Fruit fly (Drosophila melanogaster) whole organism, embryonic: Measurements from ENCODE around the gene CG9616.

ENCODE experiments used
- Asciz ChIP-seq: fragments of 200-800 bp; sonication (Bioruptor generic); optimal IDR thresholded peaks from 2 replicates; lab custom pipeline; 2017; ENCODE audit warnings: missing biosample characterization, mild to moderate bottlenecking, missing genetic modification characterization, missing genetic modification reagents
- Atf6 ChIP-seq: fragments of 200-800 bp; sonication (Bioruptor generic); IDR thresholded peaks from 2 replicates; pipeline ENCODE4 v1.3.6; 2022; ENCODE audit warnings: missing biosample characterization, missing genetic modification characterization
- CG10366 ChIP-seq: fragments of 200-800 bp; sonication (Bioruptor generic); IDR thresholded peaks from 2 replicates; pipeline ENCODE4 v1.3.6; 2022; ENCODE audit warnings: missing biosample characterization, missing genetic modification characterization
- CG12299 ChIP-seq: fragments of 200-800 bp; sonication (Bioruptor generic); optimal IDR thresholded peaks from 2 replicates; lab custom pipeline; 2018; ENCODE audit warnings: missing biosample characterization, mild to moderate bottlenecking, missing genetic modification characterization
- CG12659 ChIP-seq: fragments of 200-800 bp; sonication (Bioruptor generic); optimal IDR thresholded peaks from 3 replicates; lab custom pipeline; 2017; ENCODE audit warnings: mild to moderate bottlenecking, missing biosample characterization, missing genetic modification reagents, missing genetic modification characterization
- CG14667 ChIP-seq: fragments of 200-800 bp; sonication (Bioruptor generic); IDR thresholded peaks from 2 replicates; pipeline ENCODE4 v1.3.6; 2022; ENCODE audit warnings: missing biosample characterization, missing genetic modification characterization
- CG14965 ChIP-seq: fragments of 200-800 bp; sonication (Bioruptor generic); optimal IDR thresholded peaks from 2 replicates; lab custom pipeline; 2016; ENCODE audit warnings: missing biosample characterization, missing genetic modification characterization, borderline replicate concordance
- CG17912 ChIP-seq: fragments of 200-800 bp; sonication (Bioruptor generic); optimal IDR thresholded peaks from 2 replicates; lab custom pipeline; 2018; ENCODE audit warnings: missing biosample characterization, mild to moderate bottlenecking, missing genetic modification characterization
- CG2120 ChIP-seq: fragments of 200-800 bp; sonication (Bioruptor generic); optimal IDR thresholded peaks from 3 replicates; lab custom pipeline; 2016; ENCODE audit warnings: missing biosample characterization, missing genetic modification characterization
- CG31388 ChIP-seq: fragments of 200-800 bp; sonication (Bioruptor generic); optimal IDR thresholded peaks from 2 replicates; lab custom pipeline; 2016; ENCODE audit warnings: missing biosample characterization, missing genetic modification characterization
- CG32772 ChIP-seq: fragments of 200-800 bp; sonication (Bioruptor generic); IDR thresholded peaks from 2 replicates; pipeline ENCODE4 v1.3.6; 2022; ENCODE audit warnings: missing biosample characterization, missing genetic modification characterization
- CG3838 ChIP-seq: fragments of 200-800 bp; sonication (Bioruptor generic); optimal IDR thresholded peaks from 3 replicates; lab custom pipeline; 2016; ENCODE audit warnings: missing biosample characterization, missing genetic modification characterization
- CG6813 ChIP-seq: fragments of 200-800 bp; sonication (Bioruptor generic); optimal IDR thresholded peaks from 2 replicates; lab custom pipeline; 2017; ENCODE audit warnings: missing biosample characterization, missing genetic modification characterization, mild to moderate bottlenecking, moderate library complexity, missing genetic modification reagents
- CG7372 ChIP-seq: fragments of 200-800 bp; sonication (Bioruptor generic); IDR thresholded peaks from 2 replicates; pipeline ENCODE4 v1.3.6; 2022; ENCODE audit warnings: missing biosample characterization, missing genetic modification characterization
- CG7786 ChIP-seq: fragments of 200-800 bp; sonication (Bioruptor generic); optimal IDR thresholded peaks from 2 replicates; lab custom pipeline; 2016; ENCODE audit warnings: missing biosample characterization, missing genetic modification characterization
- CG8478 ChIP-seq: fragments of >200 bp; optimal IDR thresholded peaks from 2 replicates; lab custom pipeline; 2018
- CG8924 ChIP-seq: fragments of 200-800 bp; optimal IDR thresholded peaks from 3 replicates; lab custom pipeline; 2019; ENCODE audit warnings: missing biosample characterization, mild to moderate bottlenecking, missing genetic modification characterization, moderate library complexity
- CG8944 ChIP-seq: fragments of 200-800 bp; sonication (Bioruptor generic); optimal IDR thresholded peaks from 3 replicates; lab custom pipeline; 2016; ENCODE audit warnings: missing biosample characterization, missing genetic modification characterization
- CG9609 ChIP-seq: fragments of 200-800 bp; sonication (Bioruptor generic); optimal IDR thresholded peaks from 3 replicates; lab custom pipeline; 2016; ENCODE audit warnings: missing biosample characterization, missing genetic modification characterization
- CG9817 ChIP-seq: fragments of 200-800 bp; sonication (Bioruptor generic); optimal IDR thresholded peaks from 2 replicates; lab custom pipeline; 2018; ENCODE audit warnings: missing biosample characterization, mild to moderate bottlenecking, missing genetic modification characterization, moderate library complexity
- CTCF ChIP-seq: fragments of 200-800 bp; sonication (Bioruptor generic); optimal IDR thresholded peaks from 2 replicates; lab custom pipeline; 2017; ENCODE audit warnings: missing biosample characterization, mild to moderate bottlenecking, missing genetic modification characterization, moderate library complexity
- Dp ChIP-seq: fragments of 200-800 bp; sonication (Bioruptor generic); optimal IDR thresholded peaks from 2 replicates; lab custom pipeline; 2018; ENCODE audit warnings: missing biosample characterization, mild to moderate bottlenecking, missing genetic modification characterization, moderate library complexity
- Dref ChIP-seq: fragments of 200-800 bp; sonication (Bioruptor generic); IDR thresholded peaks from 2 replicates; pipeline ENCODE4 v1.3.6; 2022; ENCODE audit warnings: missing biosample characterization, missing genetic modification characterization
- Elba2 ChIP-seq: fragments of 200-800 bp; sonication (Bioruptor generic); optimal IDR thresholded peaks from 3 replicates; lab custom pipeline; 2016; ENCODE audit warnings: missing biosample characterization, missing genetic modification characterization
- Fer3 ChIP-seq: fragments of 200-800 bp; sonication (Bioruptor generic); optimal IDR thresholded peaks from 2 replicates; lab custom pipeline; 2018; ENCODE audit warnings: missing biosample characterization, mild to moderate bottlenecking, missing genetic modification characterization, moderate library complexity
- Gug ChIP-seq: fragments of 200-800 bp; sonication (Bioruptor generic); IDR thresholded peaks from 4 replicates; pipeline ENCODE4 v1.3.6; 2022; ENCODE audit warnings: missing biosample characterization, missing genetic modification characterization
- HLH4C ChIP-seq: fragments of 200-800 bp; sonication (Bioruptor generic); IDR thresholded peaks from 3 replicates; pipeline ENCODE4 v1.3.6; 2022; ENCODE audit warnings: missing biosample characterization, missing genetic modification characterization; ENCODE audit not compliant: partially characterized antibody
- Jarid2 ChIP-seq: fragments of 200-800 bp; sonication (Bioruptor generic); optimal IDR thresholded peaks from 3 replicates; lab custom pipeline; 2017; ENCODE audit warnings: mild to moderate bottlenecking, missing biosample characterization, missing genetic modification reagents, missing genetic modification characterization
- Myb ChIP-seq: fragments of 200-800 bp; sonication (Bioruptor generic); optimal IDR thresholded peaks from 2 replicates; lab custom pipeline; 2016; ENCODE audit warnings: missing biosample characterization, missing genetic modification characterization
- Oaz ChIP-seq: fragments of 200-800 bp; sonication (Bioruptor generic); IDR thresholded peaks from 2 replicates; pipeline ENCODE4 v1.3.6; 2022; ENCODE audit warnings: missing biosample characterization, missing genetic modification characterization
- Pdp1 ChIP-seq, 2 experiments: fragments of 200-800 bp; sonication (Bioruptor generic); optimal IDR thresholded peaks; 3 replicates each; lab custom pipeline; 2016; ENCODE audit warnings: missing biosample characterization in 2 of 2, missing genetic modification characterization in 2 of 2, mild to moderate bottlenecking in 1 of 2, moderate library complexity in 1 of 2
- Sry-β ChIP-seq: fragments of 200-800 bp; sonication (Bioruptor generic); optimal IDR thresholded peaks from 2 replicates; lab custom pipeline; 2018; ENCODE audit warnings: missing biosample characterization, mild to moderate bottlenecking, missing genetic modification characterization, moderate library complexity
- amos ChIP-seq: fragments of 200-800 bp; sonication (Bioruptor generic); IDR thresholded peaks from 2 replicates; pipeline ENCODE4 v1.3.6; 2022; ENCODE audit warnings: missing biosample characterization, missing genetic modification characterization; ENCODE audit not compliant: partially characterized antibody
- croc ChIP-seq: fragments of 200-800 bp; sonication (Bioruptor generic); conservative IDR thresholded peaks from 3 replicates; pipeline ENCODE4 v1.3.6; 2022; ENCODE audit warnings: missing biosample characterization, missing genetic modification characterization
- da ChIP-seq: fragments of 200-800 bp; sonication (Bioruptor generic); optimal IDR thresholded peaks from 2 replicates; lab custom pipeline; 2016; ENCODE audit warnings: missing biosample characterization, missing genetic modification characterization
- ind ChIP-seq: fragments of 200-800 bp; sonication (Bioruptor generic); optimal IDR thresholded peaks from 3 replicates; lab custom pipeline; 2016; ENCODE audit warnings: missing biosample characterization, missing genetic modification characterization
- jumu ChIP-seq: fragments of 200-800 bp; sonication (Bioruptor generic); optimal IDR thresholded peaks from 3 replicates; lab custom pipeline; 2016; ENCODE audit warnings: missing biosample characterization, missing genetic modification characterization
- ken ChIP-seq: fragments of 200-800 bp; sonication (Bioruptor generic); IDR thresholded peaks from 3 replicates; pipeline ENCODE4 v1.3.6; 2022; ENCODE audit warnings: missing biosample characterization, missing genetic modification characterization
- kni ChIP-seq: fragments of 200-800 bp; sonication (Bioruptor generic); optimal IDR thresholded peaks from 3 replicates; lab custom pipeline; 2017; ENCODE audit warnings: mild to moderate bottlenecking, missing biosample characterization, missing genetic modification reagents, missing genetic modification characterization
- lmd ChIP-seq: fragments of 200-800 bp; sonication (Bioruptor generic); IDR thresholded peaks from 2 replicates; pipeline ENCODE4 v1.3.6; 2022; ENCODE audit warnings: missing biosample characterization, missing genetic modification characterization
- lov ChIP-seq, 2 experiments: fragments of 200-800 bp in 1 of 2; fragments of >200 bp in 1 of 2; sonication (Bioruptor generic) in 1 of 2; IDR thresholded peaks in 1 of 2; optimal IDR thresholded peaks in 1 of 2; 2 replicates in 1 of 2; 3 replicates in 1 of 2; pipeline versions ENCODE4 v1.3.6 to Lab custom; 2017 to 2022; ENCODE audit warnings: missing biosample characterization in 1 of 2, missing genetic modification characterization in 1 of 2
- luna ChIP-seq: fragments of 200-800 bp; sonication (Bioruptor generic); optimal IDR thresholded peaks from 2 replicates; lab custom pipeline; 2016; ENCODE audit warnings: missing biosample characterization, missing genetic modification characterization
- org-1 ChIP-seq: fragments of 200-800 bp; sonication (Bioruptor generic); optimal IDR thresholded peaks from 2 replicates; lab custom pipeline; 2017; ENCODE audit warnings: missing biosample characterization, missing genetic modification characterization
- otp ChIP-seq: fragments of 200-800 bp; sonication (Bioruptor generic); IDR thresholded peaks from 3 replicates; pipeline ENCODE4, ENCODE4 v1.3.6; 2022; ENCODE audit warnings: missing biosample characterization, missing genetic modification characterization
- pb ChIP-seq: fragments of 200-800 bp; sonication (Bioruptor generic); optimal IDR thresholded peaks from 3 replicates; lab custom pipeline; 2016; ENCODE audit warnings: missing biosample characterization, missing genetic modification characterization
- repo ChIP-seq: fragments of 200-800 bp; sonication (Bioruptor generic); optimal IDR thresholded peaks from 2 replicates; lab custom pipeline; 2016; ENCODE audit warnings: missing biosample characterization, missing genetic modification characterization
- run ChIP-seq: fragments of 200-800 bp; sonication (Bioruptor generic); optimal IDR thresholded peaks from 3 replicates; lab custom pipeline; 2018; ENCODE audit warnings: missing biosample characterization, mild to moderate bottlenecking, missing genetic modification characterization
- sens ChIP-seq: fragments of 200-800 bp; sonication (Bioruptor generic); peaks from one replicate; lab custom pipeline; 2016; ENCODE audit warnings: missing biosample characterization, missing genetic modification characterization
- slou ChIP-seq: fragments of 200-800 bp; sonication (Bioruptor generic); optimal IDR thresholded peaks from 3 replicates; lab custom pipeline; 2016; ENCODE audit warnings: missing biosample characterization, missing genetic modification characterization
- vfl ChIP-seq: fragments of 200-800 bp; sonication (Bioruptor generic); optimal IDR thresholded peaks from 2 replicates; lab custom pipeline; 2016; ENCODE audit warnings: missing biosample characterization, missing genetic modification characterization
- wor ChIP-seq: fragments of 200-800 bp; sonication (Bioruptor generic); IDR thresholded peaks from 2 replicates; pipeline ENCODE4 v1.3.6; 2022; ENCODE audit warnings: missing biosample characterization, missing genetic modification characterization

CG9616 gene

DNA sequence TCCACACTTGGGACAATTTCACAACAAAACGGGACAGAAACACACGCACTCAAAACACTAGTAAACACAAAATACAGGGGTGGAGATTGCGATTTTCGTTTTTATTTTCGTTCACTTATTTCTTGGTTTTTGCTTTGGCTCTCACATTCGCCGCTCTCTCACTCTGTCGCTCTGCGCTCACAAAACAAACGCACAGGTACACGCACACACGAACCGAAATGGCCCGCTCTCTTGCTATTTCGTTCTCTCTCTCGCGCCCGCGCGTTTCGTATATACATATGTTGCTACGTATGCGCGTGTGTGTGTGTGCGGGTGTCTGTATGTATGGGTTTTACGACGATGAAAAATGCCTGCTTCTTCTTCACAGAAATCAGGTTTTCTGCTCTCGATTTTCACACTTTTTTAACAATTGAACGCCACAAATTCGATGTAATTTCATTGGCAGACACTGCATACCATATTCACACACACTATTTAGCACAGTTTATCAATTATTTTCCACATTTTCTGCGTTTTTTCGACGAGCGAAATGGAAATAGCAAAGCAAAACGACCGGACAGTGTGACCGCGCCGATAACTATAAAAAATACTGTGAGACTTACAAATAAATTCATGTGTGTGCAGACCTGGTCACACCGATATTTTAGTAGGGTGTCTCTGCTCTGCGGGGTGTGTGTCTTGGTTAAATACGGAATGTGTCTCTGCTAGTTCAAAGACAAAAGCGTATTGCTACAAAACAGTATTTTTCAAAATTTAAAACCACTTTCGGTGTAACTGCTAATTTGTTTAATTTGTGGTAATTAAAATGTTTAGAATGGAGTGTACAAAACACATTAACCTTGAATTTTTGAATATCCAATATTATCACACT lies 41.3 kb upstream of the CG9616 start, which contains the start of gene trx (continued):
- TF ChIP-seq Myb (GFP tag; lab: Kevin White, UChicago), result peak; percentile 100
- no peak for TF ChIP-seq CG14965 (GFP tag; lab: Kevin White, UChicago)
- TF ChIP-seq CG2120, result peak; percentile 27
- TF ChIP-seq luna (GFP tag; lab: Kevin White, UChicago), result no peak
- no peak for TF ChIP-seq lov (optimal IDR thresholded peaks at IDR 0.05; lab: Kevin White, UChicago)
- no peak for TF ChIP-seq lov (GFP tag; IDR thresholded peaks at IDR 0.05; lab: Robert Waterston, UW)
- peak; percentile 39 for TF ChIP-seq da (GFP tag; lab: Kevin White, UChicago)
- no peak for TF ChIP-seq CG32772
- no peak for TF ChIP-seq CG14667 (GFP tag; lab: Robert Waterston, UW)
- TF ChIP-seq otp (GFP tag; lab: Robert Waterston, UW), result no peak
- TF ChIP-seq CG17912 (GFP tag; lab: Kevin White, UChicago), result no peak
- peak; percentile 90 for TF ChIP-seq CG8478 (lab: Kevin White, UChicago)
- TF ChIP-seq CG10366 (GFP tag; lab: Robert Waterston, UW), result no peak
- no peak for TF ChIP-seq CG3838 (GFP tag; lab: Kevin White, UChicago)
- no peak for TF ChIP-seq Asciz (GFP tag; lab: Kevin White, UChicago)
- peak in 1 of 2 experiments; percentile 46 for TF ChIP-seq Pdp1 (GFP tag; optimal IDR thresholded peaks at IDR 0.05; lab: Kevin White, UChicago)
- no peak for TF ChIP-seq pb (GFP tag; lab: Kevin White, UChicago)
- TF ChIP-seq CG7372 (GFP tag; lab: Robert Waterston, UW), result no peak
- peak; percentile 71 for TF ChIP-seq CTCF (GFP tag; lab: Kevin White, UChicago)
- peak; percentile 18 for TF ChIP-seq CG6813 (GFP tag; lab: Kevin White, UChicago)
- no peak for TF ChIP-seq HLH4C (GFP tag; lab: Robert Waterston, UW)
- peak; percentile 80 for TF ChIP-seq sens (GFP tag; lab: Kevin White, UChicago)
- TF ChIP-seq Atf6 (GFP tag; lab: Robert Waterston, UW), result no peak
- no peak for TF ChIP-seq Fer3 (tag; lab: Kevin White, UChicago)
- no peak for TF ChIP-seq Gug (GFP tag; lab: Robert Waterston, UW)
- peak; percentile 29 for TF ChIP-seq jumu (GFP tag; lab: Kevin White, UChicago)
- TF ChIP-seq repo (GFP tag; lab: Kevin White, UChicago), result peak; percentile 5
- no peak for TF ChIP-seq amos (GFP tag; lab: Robert Waterston, UW)
- peak; percentile 33 for TF ChIP-seq kni (GFP tag; lab: Kevin White, UChicago)
- no peak for TF ChIP-seq org-1 (GFP tag; lab: Kevin White, UChicago)
- no peak for TF ChIP-seq ind (GFP tag; lab: Kevin White, UChicago)
- TF ChIP-seq CG9609 (GFP tag; lab: Kevin White, UChicago), result no peak
- peak; percentile 63 for TF ChIP-seq CG8924 (tag; lab: Kevin White, UChicago)
- no peak for TF ChIP-seq lmd (GFP tag; lab: Robert Waterston, UW)
- no peak for TF ChIP-seq CG9817 (tag; lab: Kevin White, UChicago)
- TF ChIP-seq Oaz, result no peak
- no peak for TF ChIP-seq CG7786 (GFP tag; lab: Kevin White, UChicago)
- peak; percentile 73 for TF ChIP-seq CG12659 (GFP tag; lab: Kevin White, UChicago)
- TF ChIP-seq CG31388 (GFP tag; lab: Kevin White, UChicago), result no peak
- peak; percentile 37 for TF ChIP-seq run
- no peak for TF ChIP-seq slou
- no peak for TF ChIP-seq Sry-β (GFP tag; lab: Kevin White, UChicago)
- TF ChIP-seq Dp, result peak; percentile 71
- TF ChIP-seq vfl (GFP tag; lab: Kevin White, UChicago), result no peak
- peak; percentile 3 for TF ChIP-seq CG12299 (tag; lab: Kevin White, UChicago)
- TF ChIP-seq wor, result no peak
- no peak for TF ChIP-seq CG8944 (GFP tag; lab: Kevin White, UChicago)
- no peak for TF ChIP-seq ken (GFP tag; lab: Robert Waterston, UW)
- no peak for TF ChIP-seq croc (GFP tag; lab: Robert Waterston, UW)
- peak; percentile 43 for TF ChIP-seq Elba2 (GFP tag; lab: Kevin White, UChicago)
- TF ChIP-seq Jarid2 (GFP tag; lab: Kevin White, UChicago), result peak; percentile 72
- no peak for TF ChIP-seq Dref (GFP tag; lab: Robert Waterston, UW)
